Fruit fly (Drosophila melanogaster): ENCODE results near the gene CG14664.
A peak's percentile ranks its signal among the peaks of the same experiment; 100 is the strongest.

dm6 chr3R:5232197-5232607 lies 8.3 kb downstream of the CG14664 start, which contains the start of the genes Kat60 and Mms19:
- TF ChIP-seq tj (GFP tag; optimal IDR thresholded peaks at IDR 0.05) (peak; percentile 76), bab1 (GFP tag; optimal IDR thresholded peaks at IDR 0.05) (peak; percentile 32), Hr96 (GFP tag; optimal IDR thresholded peaks at IDR 0.05) (no peak), cic (GFP tag; optimal IDR thresholded peaks at IDR 0.05) (no peak), CG11617 (GFP tag; optimal IDR thresholded peaks at IDR 0.05) (peak; percentile 56), Clk (GFP tag; optimal IDR thresholded peaks at IDR 0.05) (peak; percentile 59), kay (GFP tag; ENCODE audit: borderline replicate concordance) (no peak), CG7045 (GFP tag; optimal IDR thresholded peaks at IDR 0.05) (peak; percentile 64), toe (GFP tag; optimal IDR thresholded peaks at IDR 0.05) (peak; percentile 93), CG5204 (GFP tag; optimal IDR thresholded peaks at IDR 0.05) (no peak), pad (GFP tag; optimal IDR thresholded peaks at IDR 0.05) (peak; percentile 58), CG33017 (tag; optimal IDR thresholded peaks at IDR 0.05) (peak; percentile 44), cnc (optimal IDR thresholded peaks at IDR 0.05) (no peak), CG14711 (tag; optimal IDR thresholded peaks at IDR 0.05) (peak; percentile 91)

All from whole organism, adult.